Worm (Caenorhabditis elegans) whole organism, L4/young adult: Measurements from ENCODE around the gene pfd-1.

Source experiments
- W03F9.2 ChIP-seq: fragments of 150-350 bp; optimal IDR thresholded peaks from 2 replicates; lab custom pipeline; 2014; ENCODE audit warnings: missing biosample characterization, missing genetic modification characterization
- dao-5 ChIP-seq: sonication (generic microtip); optimal IDR thresholded peaks from 2 replicates; lab custom pipeline; 2016; ENCODE audit warnings: missing genotype, missing genetic modification characterization, moderate library complexity, missing compliant biosample characterization
- him-1 ChIP-seq: sonication (generic microtip); optimal IDR thresholded peaks from 2 replicates; lab custom pipeline; 2016; ENCODE audit warnings: missing genotype, missing genetic modification reagents, missing genetic modification characterization, missing compliant biosample characterization

DNA sequence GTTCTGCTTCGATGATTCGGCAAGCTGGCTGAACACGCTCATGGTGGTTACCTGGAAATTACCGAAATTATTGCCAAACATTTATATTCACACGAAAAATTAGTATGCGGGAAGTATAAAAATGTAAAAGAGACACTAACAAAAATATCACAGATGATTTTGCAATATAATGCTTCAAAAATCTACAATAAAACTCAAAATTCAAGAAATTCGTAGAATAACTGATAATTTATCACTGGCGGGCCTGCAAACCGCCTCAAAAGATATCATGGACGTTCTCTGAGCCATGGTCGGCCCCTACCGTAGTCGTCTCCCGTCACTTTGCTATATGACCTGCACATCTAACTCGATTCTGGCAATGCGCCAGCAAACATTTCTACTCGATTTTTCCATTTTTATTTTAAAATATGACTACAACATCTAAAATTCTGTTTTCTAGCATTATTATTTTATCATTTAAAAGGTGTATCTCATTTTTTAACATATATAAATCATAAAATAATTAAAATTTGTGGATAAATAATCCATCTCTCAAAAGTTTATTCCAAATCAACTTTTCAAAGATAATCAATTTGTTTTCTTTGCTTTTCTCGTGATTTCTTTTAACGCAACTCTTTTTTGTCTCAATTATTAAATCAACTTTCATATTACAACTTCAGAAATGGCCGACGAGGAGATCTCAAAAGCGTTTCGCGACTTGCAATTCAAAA lies at the start of gene pfd-1, which contains the start of gene F01G4.6:
- peak; percentile 40 for TF ChIP-seq him-1 (tag; lab: Kevin White, UChicago)
- peak; percentile 92 for TF ChIP-seq W03F9.2 (tag; lab: Kevin White, UChicago)
- TF ChIP-seq dao-5 (tag; lab: Kevin White, UChicago) = no peak
